Worm (Caenorhabditis elegans) whole organism, late embryonic: ENCODE results near the gene R13D11.4.

Experiments
- C08G9.2 ChIP-seq: sonication (generic microtip); optimal IDR thresholded peaks from 2 replicates; lab custom pipeline; 2016; ENCODE audit warnings: mild to moderate bottlenecking, missing genetic modification characterization, moderate library complexity, missing compliant biosample characterization
- C38D4.7 ChIP-seq: fragments of 200-800 bp; sonication (Bioruptor generic); optimal IDR thresholded peaks from 2 replicates; lab custom pipeline; 2018; ENCODE audit warnings: mild to moderate bottlenecking, missing genetic modification characterization, moderate library complexity, missing compliant biosample characterization
- K02D7.2 ChIP-seq: sonication (generic microtip); optimal IDR thresholded peaks from 2 replicates; lab custom pipeline; 2017; ENCODE audit warnings: mild to moderate bottlenecking, missing genetic modification characterization, missing compliant biosample characterization
- T23F11.4 ChIP-seq: fragments of 200-800 bp; sonication (Bioruptor generic); optimal IDR thresholded peaks from 2 replicates; lab custom pipeline; 2018; ENCODE audit warnings: mild to moderate bottlenecking, missing genetic modification characterization, missing compliant biosample characterization
- ahr-1 ChIP-seq: sonication (generic microtip); optimal IDR thresholded peaks from 2 replicates; lab custom pipeline; 2016; ENCODE audit warnings: missing genetic modification characterization, missing compliant biosample characterization
- ceh-14 ChIP-seq: sonication (generic microtip); optimal IDR thresholded peaks from 2 replicates; lab custom pipeline; 2016; ENCODE audit warnings: missing genotype, missing genetic modification characterization, missing compliant biosample characterization
- ceh-22 ChIP-seq: sonication (generic microtip); optimal IDR thresholded peaks from 2 replicates; lab custom pipeline; 2017; ENCODE audit warnings: missing biosample characterization, missing genetic modification characterization
- ceh-34 ChIP-seq: sonication (generic microtip); optimal IDR thresholded peaks from 2 replicates; lab custom pipeline; 2016; ENCODE audit warnings: mild to moderate bottlenecking, missing genetic modification characterization, missing compliant biosample characterization
- ceh-45 ChIP-seq: fragments of 200-800 bp; sonication (Bioruptor generic); IDR thresholded peaks from 2 replicates; pipeline ENCODE4 v1.3.6; 2022; ENCODE audit warnings: missing genetic modification reagents, missing genetic modification characterization, missing compliant biosample characterization
- ceh-6 ChIP-seq: fragments of 200-800 bp; sonication (Bioruptor generic); optimal IDR thresholded peaks from 2 replicates; lab custom pipeline; 2018; ENCODE audit warnings: mild to moderate bottlenecking, missing genetic modification characterization, missing compliant biosample characterization
- dmd-4 ChIP-seq: sonication (generic microtip); optimal IDR thresholded peaks from 2 replicates; lab custom pipeline; 2016; ENCODE audit warnings: borderline replicate concordance, missing genetic modification characterization, missing compliant biosample characterization
- dve-1 ChIP-seq: sonication (generic microtip); optimal IDR thresholded peaks from 2 replicates; lab custom pipeline; 2017; ENCODE audit warnings: antibody characterized with exemption, mild to moderate bottlenecking, missing genetic modification characterization, missing compliant biosample characterization
- elt-2 ChIP-seq: sonication (generic microtip); optimal IDR thresholded peaks from 2 replicates; lab custom pipeline; 2016; ENCODE audit warnings: missing genetic modification reagents, missing genetic modification characterization, missing compliant biosample characterization
- ets-4 ChIP-seq: sonication (generic microtip); optimal IDR thresholded peaks from 2 replicates; lab custom pipeline; 2016; ENCODE audit warnings: missing genetic modification characterization, missing compliant biosample characterization
- eyg-1 ChIP-seq: sonication (generic microtip); optimal IDR thresholded peaks from 2 replicates; lab custom pipeline; 2016; ENCODE audit warnings: missing genotype, missing genetic modification characterization, missing compliant biosample characterization
- fax-1 ChIP-seq: sonication (generic microtip); optimal IDR thresholded peaks from 2 replicates; lab custom pipeline; 2016; ENCODE audit warnings: missing genotype, missing genetic modification characterization, missing compliant biosample characterization
- fkh-10 ChIP-seq: fragments of 150-350 bp; optimal IDR thresholded peaks from 2 replicates; lab custom pipeline; 2014; ENCODE audit warnings: missing biosample characterization, missing genetic modification reagents, missing genetic modification characterization
- gmeb-2 ChIP-seq: sonication (generic microtip); optimal IDR thresholded peaks from 2 replicates; lab custom pipeline; 2016; ENCODE audit warnings: missing genetic modification characterization, inconsistent platforms, missing compliant biosample characterization
- hlh-15 ChIP-seq: sonication (generic microtip); optimal IDR thresholded peaks from 2 replicates; lab custom pipeline; 2016; ENCODE audit warnings: missing genetic modification characterization, missing compliant biosample characterization
- hlh-30 ChIP-seq: sonication (generic microtip); optimal IDR thresholded peaks from 2 replicates; lab custom pipeline; 2017; ENCODE audit warnings: antibody characterized with exemption, missing genetic modification characterization, missing compliant biosample characterization; ENCODE audit not compliant: insufficient read depth
- hlh-8 ChIP-seq: sonication (generic microtip); optimal IDR thresholded peaks from 2 replicates; lab custom pipeline; 2016; ENCODE audit warnings: missing genotype, missing genetic modification characterization, missing compliant biosample characterization
- lin-11 ChIP-seq: fragments of 200-800 bp; sonication (Bioruptor generic); optimal IDR thresholded peaks from 2 replicates; lab custom pipeline; 2018; ENCODE audit warnings: mild to moderate bottlenecking, missing genetic modification characterization, missing compliant biosample characterization
- mec-3 ChIP-seq: sonication (generic microtip); optimal IDR thresholded peaks from 2 replicates; lab custom pipeline; 2016; ENCODE audit warnings: borderline replicate concordance, missing genetic modification characterization, missing compliant biosample characterization
- nfya-1 ChIP-seq: sonication (generic microtip); optimal IDR thresholded peaks from 2 replicates; lab custom pipeline; 2017; ENCODE audit warnings: missing genetic modification characterization, mild to moderate bottlenecking, missing compliant biosample characterization, antibody characterized with exemption, moderate library complexity
- nhr-11 ChIP-seq: fragments of 150-350 bp; optimal IDR thresholded peaks from 2 replicates; lab custom pipeline; 2014; ENCODE audit warnings: missing biosample characterization, missing genetic modification characterization
- nhr-232 ChIP-seq: sonication (generic microtip); optimal IDR thresholded peaks from 2 replicates; lab custom pipeline; 2016; ENCODE audit warnings: missing genetic modification characterization, missing compliant biosample characterization
- odd-2 ChIP-seq: sonication (generic microtip); optimal IDR thresholded peaks from 2 replicates; lab custom pipeline; 2017; ENCODE audit warnings: antibody characterized with exemption, mild to moderate bottlenecking, missing genetic modification characterization, missing compliant biosample characterization
- pag-3 ChIP-seq: sonication (generic microtip); optimal IDR thresholded peaks from 2 replicates; lab custom pipeline; 2016; ENCODE audit warnings: missing compliant biosample characterization, missing genetic modification characterization, borderline replicate concordance
- pha-4 ChIP-seq: fragments of 150-350 bp; optimal IDR thresholded peaks from 2 replicates; lab custom pipeline; 2018; ENCODE audit warnings: missing biosample characterization, missing genetic modification reagents, missing genetic modification characterization
- rnt-1 ChIP-seq: sonication (generic microtip); optimal IDR thresholded peaks from 2 replicates; lab custom pipeline; 2016; ENCODE audit warnings: missing genetic modification characterization, missing compliant biosample characterization
- sox-2 ChIP-seq: fragments of 200-800 bp; sonication (Bioruptor generic); IDR thresholded peaks from 2 replicates; pipeline ENCODE4 v1.3.6; 2022; ENCODE audit warnings: missing genetic modification reagents, missing genetic modification characterization, missing compliant biosample characterization
- sox-4 ChIP-seq: sonication (generic microtip); optimal IDR thresholded peaks from 2 replicates; lab custom pipeline; 2017; ENCODE audit warnings: mild to moderate bottlenecking, missing genetic modification characterization, inconsistent platforms, missing compliant biosample characterization
- syd-9 ChIP-seq: sonication (generic microtip); optimal IDR thresholded peaks from 2 replicates; lab custom pipeline; 2016; ENCODE audit warnings: mild to moderate bottlenecking, missing genetic modification characterization, moderate library complexity, missing compliant biosample characterization
- tbx-2 ChIP-seq: sonication (generic microtip); optimal IDR thresholded peaks from 2 replicates; lab custom pipeline; 2016; ENCODE audit warnings: missing genetic modification characterization, missing compliant biosample characterization
- tbx-7 ChIP-seq: sonication (generic microtip); optimal IDR thresholded peaks from 2 replicates; lab custom pipeline; 2016; ENCODE audit warnings: missing genotype, missing genetic modification characterization, missing compliant biosample characterization
- ttx-3 ChIP-seq: sonication (generic microtip); optimal IDR thresholded peaks from 2 replicates; lab custom pipeline; 2016; ENCODE audit warnings: missing genetic modification reagents, missing genetic modification characterization, missing compliant biosample characterization
- unc-42 ChIP-seq: sonication (generic microtip); optimal IDR thresholded peaks from 2 replicates; lab custom pipeline; 2016; ENCODE audit warnings: missing genotype, missing genetic modification characterization, missing compliant biosample characterization
- unc-55 ChIP-seq: sonication (generic microtip); optimal IDR thresholded peaks from 2 replicates; lab custom pipeline; 2017; ENCODE audit warnings: missing biosample characterization, missing genetic modification reagents, missing genetic modification characterization
- unc-86 ChIP-seq: sonication (generic microtip); optimal IDR thresholded peaks from 2 replicates; lab custom pipeline; 2016; ENCODE audit warnings: missing genetic modification characterization, missing compliant biosample characterization
- zip-5 ChIP-seq: sonication (generic microtip); optimal IDR thresholded peaks from 2 replicates; lab custom pipeline; 2016; ENCODE audit warnings: missing genetic modification characterization, missing compliant biosample characterization
- ztf-16 ChIP-seq: sonication (generic microtip); optimal IDR thresholded peaks from 2 replicates; lab custom pipeline; 2017; ENCODE audit warnings: missing genetic modification characterization, missing compliant biosample characterization

The R13D11.4 gene

ce11 chrV:797241-797640 is 13.4 kb upstream of the R13D11.4 start:
- TF ChIP-seq nfya-1 (no peak), lin-11 (tag; lab: Kevin White, UChicago) (no peak), syd-9 (tag; lab: Kevin White, UChicago) (no peak), ahr-1 (tag; lab: Kevin White, UChicago) (no peak), tbx-7 (no peak), hlh-15 (tag; lab: Kevin White, UChicago) (no peak), dve-1 (tag; lab: Kevin White, UChicago) (no peak), ceh-45 (GFP tag; lab: Robert Waterston, UW) (no peak)

ce11 chrV:800271-800670 is 10.3 kb upstream of the R13D11.4 start:
- TF ChIP-seq rnt-1 (tag; lab: Kevin White, UChicago) = no peak
- no peak for TF ChIP-seq unc-86 (tag; lab: Kevin White, UChicago)
- no peak for TF ChIP-seq odd-2
- TF ChIP-seq gmeb-2 (tag; lab: Kevin White, UChicago) = no peak
- TF ChIP-seq ceh-45 (GFP tag; lab: Robert Waterston, UW) = no peak
- TF ChIP-seq unc-42 (tag; lab: Kevin White, UChicago) = no peak
- no peak for TF ChIP-seq pag-3 (tag; lab: Kevin White, UChicago)
- TF ChIP-seq lin-11 (tag; lab: Kevin White, UChicago) = no peak
- no peak for TF ChIP-seq ceh-14 (tag; lab: Kevin White, UChicago)
- no peak for TF ChIP-seq ets-4 (tag; lab: Kevin White, UChicago)
- TF ChIP-seq nhr-11 (tag; lab: Kevin White, UChicago) = no peak
- TF ChIP-seq, all 69 proteins: peak for 0

DNA sequence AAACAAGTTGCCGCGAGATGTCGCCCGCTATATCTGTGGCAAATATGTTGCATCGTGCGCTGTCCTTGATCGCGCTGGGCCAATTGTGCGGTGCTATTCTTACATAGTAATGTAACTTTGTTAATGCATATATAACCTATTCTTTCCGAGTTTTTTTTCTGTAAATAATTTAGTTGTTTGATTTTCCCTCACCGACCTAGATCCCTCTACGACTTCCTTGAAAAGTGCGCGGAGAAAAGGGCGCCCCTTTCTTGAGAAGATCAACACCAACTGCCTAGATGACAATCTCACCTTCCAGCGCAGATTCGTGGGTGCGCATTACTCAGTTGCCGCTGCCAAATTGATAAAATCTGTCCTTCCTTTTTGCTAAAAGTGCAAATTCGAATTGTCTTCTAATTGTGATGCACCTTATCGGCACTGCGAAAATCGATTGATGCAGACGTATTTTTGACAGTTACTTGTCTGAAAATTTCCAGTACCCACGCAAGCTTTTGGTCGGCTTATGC is 9.0 kb upstream of the R13D11.4 start:
- TF ChIP-seq ets-4 (tag; lab: Kevin White, UChicago) (no peak), unc-42 (tag; lab: Kevin White, UChicago) (no peak), ceh-22 (tag; lab: Kevin White, UChicago) (no peak), sox-4 (tag; lab: Kevin White, UChicago) (no peak), nhr-232 (no peak), ceh-6 (GFP tag; lab: Kevin White, UChicago) (no peak), C08G9.2 (tag; lab: Kevin White, UChicago) (no peak), hlh-30 (tag; lab: Kevin White, UChicago) (no peak), unc-55 (GFP tag; lab: Kevin White, UChicago) (no peak), mec-3 (no peak), hlh-15 (tag; lab: Kevin White, UChicago) (no peak), hlh-8 (no peak), fax-1 (no peak), fkh-10 (GFP tag; lab: Kevin White, UChicago) (no peak), tbx-2 (tag; lab: Kevin White, UChicago) (no peak), zip-5 (tag; lab: Kevin White, UChicago) (no peak), lin-11 (tag; lab: Kevin White, UChicago) (no peak), nhr-11 (tag; lab: Kevin White, UChicago) (no peak)
- TF ChIP-seq, all 69 proteins: peak for 0

DNA sequence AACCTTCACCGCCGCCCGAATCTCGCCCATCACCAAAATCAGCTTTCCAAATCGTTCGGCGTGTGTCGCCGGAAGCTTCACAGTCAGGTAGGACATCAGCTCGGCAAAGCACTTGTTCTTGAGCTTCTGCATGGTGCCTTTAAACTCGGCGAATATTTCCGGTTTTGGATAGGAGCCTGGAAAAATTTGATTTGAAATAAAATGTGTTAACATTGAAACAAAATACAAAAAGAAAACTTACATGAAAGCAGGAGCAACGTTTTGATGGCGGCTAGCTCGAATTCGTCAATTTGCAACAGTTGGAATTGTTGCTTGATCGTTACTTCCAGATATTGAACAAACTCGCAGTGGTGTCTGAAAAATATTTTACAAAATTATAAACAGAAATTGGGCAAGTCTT is 7.9 kb upstream of the R13D11.4 start:
- TF ChIP-seq hlh-8 (no peak), T23F11.4 (GFP tag; lab: Kevin White, UChicago) (no peak), C38D4.7 (GFP tag; lab: Kevin White, UChicago) (no peak), ets-4 (tag; lab: Kevin White, UChicago) (no peak), nfya-1 (no peak), elt-2 (no peak), dmd-4 (tag; lab: Kevin White, UChicago) (no peak), tbx-7 (no peak), ceh-6 (GFP tag; lab: Kevin White, UChicago) (no peak), pha-4 (tag; lab: Kevin White, UChicago) (no peak), sox-2 (GFP tag; lab: Robert Waterston, UW) (no peak), ahr-1 (tag; lab: Kevin White, UChicago) (no peak), ztf-16 (tag; lab: Kevin White, UChicago) (no peak), K02D7.2 (tag; lab: Kevin White, UChicago) (no peak), ttx-3 (tag; lab: Kevin White, UChicago) (no peak), eyg-1 (no peak), ceh-34 (tag; lab: Kevin White, UChicago) (no peak), mec-3 (no peak)
